Fruit fly (Drosophila melanogaster): ENCODE data around the gene CG6761.

CG6761 gene

DNA sequence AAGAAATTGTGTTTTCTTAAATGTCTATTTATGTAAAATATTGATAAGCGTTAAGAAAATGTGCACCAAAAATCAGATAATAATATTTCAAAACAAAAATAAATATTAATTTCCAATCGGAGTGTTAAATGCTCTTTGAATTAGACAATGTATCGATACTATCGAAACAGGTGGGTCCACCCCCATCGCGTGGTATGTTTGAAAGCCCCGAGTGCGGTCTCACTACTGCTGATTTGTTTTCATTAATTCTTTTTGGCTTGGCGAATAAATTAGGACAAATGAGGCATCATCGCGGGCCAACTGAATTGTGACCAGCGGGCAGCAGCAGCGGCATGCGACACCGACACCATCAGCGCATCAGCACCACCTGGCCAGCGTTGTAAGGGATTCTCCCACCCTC, 23.3 kb upstream of the CG6761 start, which contains the start of gene Naa60 (continued):
- TF ChIP-seq Mes4 (GFP tag; optimal IDR thresholded peaks at IDR 0.05) = no peak
- TF ChIP-seq CG31365 (tag; optimal IDR thresholded peaks at IDR 0.05) = no peak
- TF ChIP-seq CG6683 (GFP tag; optimal IDR thresholded peaks at IDR 0.05) = no peak
- no peak for TF ChIP-seq ro (GFP tag; IDR thresholded peaks at IDR 0.05)
- no peak for TF ChIP-seq CG10462 (GFP tag; optimal IDR thresholded peaks at IDR 0.05)
- no peak for TF ChIP-seq chm (GFP tag; IDR thresholded peaks at IDR 0.05)
- no peak for TF ChIP-seq maf-S (GFP tag; optimal IDR thresholded peaks at IDR 0.05)
- no peak for TF ChIP-seq CG15601 (tag; optimal IDR thresholded peaks at IDR 0.05)
- no peak for TF ChIP-seq Adf1 (GFP tag; IDR thresholded peaks at IDR 0.05)
- TF ChIP-seq PHDP (tag; optimal IDR thresholded peaks at IDR 0.05) = no peak
- TF ChIP-seq ase (GFP tag; IDR thresholded peaks at IDR 0.05) = no peak
- TF ChIP-seq BtbVII (GFP tag; optimal IDR thresholded peaks at IDR 0.05) = no peak
- TF ChIP-seq CG7745 (tag; optimal IDR thresholded peaks at IDR 0.05) = no peak
- TF ChIP-seq CG30403 (GFP tag; optimal IDR thresholded peaks at IDR 0.05) = no peak
- no peak for TF ChIP-seq CG13123 (GFP tag; optimal IDR thresholded peaks at IDR 0.05)
- TF ChIP-seq az2 (GFP tag; optimal IDR thresholded peaks at IDR 0.05) = no peak
- no peak for TF ChIP-seq Xbp1 (GFP tag; optimal IDR thresholded peaks at IDR 0.05)
- TF ChIP-seq fru (optimal IDR thresholded peaks at IDR 0.05) = no peak
- peak; percentile 90 for TF ChIP-seq bbx (GFP tag; IDR thresholded peaks at IDR 0.05; ENCODE audit: partially characterized antibody)
- TF ChIP-seq Blimp-1 (GFP tag; optimal IDR thresholded peaks at IDR 0.05) = no peak
- no peak for TF ChIP-seq ewg (GFP tag; optimal IDR thresholded peaks at IDR 0.05)
- TF ChIP-seq C15 (GFP tag; IDR thresholded peaks at IDR 0.05) = no peak
- peak in 1 of 2 experiments; percentile 24 for TF ChIP-seq Pdp1 (GFP tag; optimal IDR thresholded peaks at IDR 0.05)
- no peak for TF ChIP-seq Dad (GFP tag; optimal IDR thresholded peaks at IDR 0.05)
- no peak for TF ChIP-seq zfh2 (GFP tag; optimal IDR thresholded peaks at IDR 0.05)
- no peak for TF ChIP-seq CG5245 (GFP tag; optimal IDR thresholded peaks at IDR 0.05)
- TF ChIP-seq CG15011 (GFP tag; optimal IDR thresholded peaks at IDR 0.05) = no peak
- no peak for TF ChIP-seq CG14965 (GFP tag; optimal IDR thresholded peaks at IDR 0.05; ENCODE audit: borderline replicate concordance)
- no peak for TF ChIP-seq CG1529 (GFP tag; optimal IDR thresholded peaks at IDR 0.05)
- TF ChIP-seq dati (GFP tag; IDR thresholded peaks at IDR 0.05) = no peak
- no peak for TF ChIP-seq otp (GFP tag; IDR thresholded peaks at IDR 0.05)
- TF ChIP-seq pho (GFP tag; optimal IDR thresholded peaks at IDR 0.05) = no peak
- TF ChIP-seq CG7839 (tag; optimal IDR thresholded peaks at IDR 0.05) = no peak
- no peak for TF ChIP-seq Optix (GFP tag; IDR thresholded peaks at IDR 0.05)
- no peak for TF ChIP-seq CG15696 (tag; optimal IDR thresholded peaks at IDR 0.05)
- no peak for TF ChIP-seq br (optimal IDR thresholded peaks at IDR 0.05)
- TF ChIP-seq D19B (GFP tag; optimal IDR thresholded peaks at IDR 0.05) = no peak
- TF ChIP-seq cato (GFP tag; optimal IDR thresholded peaks at IDR 0.05; ENCODE audit: borderline replicate concordance) = no peak
- TF ChIP-seq jigr1 (GFP tag; IDR thresholded peaks at IDR 0.05) = peak; percentile 43; the same call in 1 of the 3 replicates
- TF ChIP-seq CG14050 (GFP tag; IDR thresholded peaks at IDR 0.05) = no peak
- no peak for TF ChIP-seq CG7987 (GFP tag; optimal IDR thresholded peaks at IDR 0.05)
- TF ChIP-seq Asciz (GFP tag; optimal IDR thresholded peaks at IDR 0.05) = no peak
- TF ChIP-seq sc (optimal IDR thresholded peaks at IDR 0.05) = no peak
- TF ChIP-seq sc (GFP tag; optimal IDR thresholded peaks at IDR 0.05) = no peak
- TF ChIP-seq CG2202 (tag; optimal IDR thresholded peaks at IDR 0.05) = no peak
- peak; percentile 62 for TF ChIP-seq vnd (GFP tag; IDR thresholded peaks at IDR 0.05; ENCODE audit: partially characterized antibody)
- no peak for TF ChIP-seq fd102C (GFP tag; optimal IDR thresholded peaks at IDR 0.05)
- no peak for TF ChIP-seq gcm (GFP tag; optimal IDR thresholded peaks at IDR 0.05)
- TF ChIP-seq gfzf (GFP tag; optimal IDR thresholded peaks at IDR 0.05) = peak; percentile 81
- no peak for TF ChIP-seq CG7786 (GFP tag; optimal IDR thresholded peaks at IDR 0.05)
- no peak for TF ChIP-seq CG16863 (GFP tag; optimal IDR thresholded peaks at IDR 0.05)
- TF ChIP-seq CG8478 (optimal IDR thresholded peaks at IDR 0.05) = no peak
- TF ChIP-seq Dip3 (GFP tag; optimal IDR thresholded peaks at IDR 0.05) = no peak
